Worm (Caenorhabditis elegans): ENCODE data around the gene srlf-33.

ce11 chrIV:11930572-11930971, 5.3 kb upstream of the srlf-33 start, which contains the start of gene nhx-9:
- no peak for TF ChIP-seq elt-3 (tag; optimal IDR thresholded peaks at IDR 0.05)
- TF ChIP-seq aly-2 (tag; optimal IDR thresholded peaks at IDR 0.05), result no peak
- TF ChIP-seq nhr-11 (tag; optimal IDR thresholded peaks at IDR 0.05), result no peak
- no peak for TF ChIP-seq skn-1 (tag; optimal IDR thresholded peaks at IDR 0.05)
- no peak for TF ChIP-seq mdl-1 (tag; optimal IDR thresholded peaks at IDR 0.05)
- no peak for TF ChIP-seq lin-39 (tag; optimal IDR thresholded peaks at IDR 0.05)
- no peak for TF ChIP-seq ztf-11 (tag; optimal IDR thresholded peaks at IDR 0.05)
- no peak for TF ChIP-seq snpc-4 (tag; optimal IDR thresholded peaks at IDR 0.05)
- TF ChIP-seq lin-13 (GFP tag; optimal IDR thresholded peaks at IDR 0.05), result no peak
